Worm (Caenorhabditis elegans): ENCODE data around the gene noah-2.

DNA sequence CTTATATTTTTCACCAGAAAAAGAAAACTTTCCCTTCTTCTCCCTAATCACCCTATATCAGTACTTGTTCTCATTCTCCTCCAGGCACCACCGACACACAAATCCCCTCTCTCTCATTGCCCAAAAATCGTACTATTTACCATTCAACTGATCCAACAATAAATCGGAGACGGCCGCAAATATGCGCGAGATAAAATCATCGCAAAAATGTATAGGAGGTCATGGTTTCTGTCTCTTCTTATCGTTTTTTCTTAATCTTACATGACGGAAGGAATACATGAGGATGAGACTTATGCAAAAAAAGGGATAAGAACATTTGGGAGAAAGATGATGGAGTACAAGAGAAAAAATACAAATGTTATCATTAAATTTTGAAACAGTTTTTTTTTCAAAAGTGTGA is 4.7 kb upstream of the noah-2 start:
- TF ChIP-seq attf-4 (tag; optimal IDR thresholded peaks at IDR 0.05) (no peak), jun-1 (tag; optimal IDR thresholded peaks at IDR 0.05) (no peak), ceh-32 (tag; optimal IDR thresholded peaks at IDR 0.05; ENCODE audit: poor library complexity) (no peak), fos-1 (tag; optimal IDR thresholded peaks at IDR 0.05) (no peak), nhr-25 (tag; optimal IDR thresholded peaks at IDR 0.05; ENCODE audit: borderline replicate concordance, insufficient read depth) (no peak), ztf-11 (tag; optimal IDR thresholded peaks at IDR 0.05) (no peak), pqm-1 (tag; optimal IDR thresholded peaks at IDR 0.05) (no peak), nhr-237 (tag; optimal IDR thresholded peaks at IDR 0.05) (no peak), lsy-2 (tag; optimal IDR thresholded peaks at IDR 0.05) (no peak), lin-15B (tag; optimal IDR thresholded peaks at IDR 0.05) (no peak), F49E8.2 (tag; optimal IDR thresholded peaks at IDR 0.05; ENCODE audit: borderline replicate concordance) (no peak), daf-12 (tag; optimal IDR thresholded peaks at IDR 0.05) (no peak)
